Worm (Caenorhabditis elegans): ENCODE results near the gene nhr-125.

Gene nhr-125

DNA sequence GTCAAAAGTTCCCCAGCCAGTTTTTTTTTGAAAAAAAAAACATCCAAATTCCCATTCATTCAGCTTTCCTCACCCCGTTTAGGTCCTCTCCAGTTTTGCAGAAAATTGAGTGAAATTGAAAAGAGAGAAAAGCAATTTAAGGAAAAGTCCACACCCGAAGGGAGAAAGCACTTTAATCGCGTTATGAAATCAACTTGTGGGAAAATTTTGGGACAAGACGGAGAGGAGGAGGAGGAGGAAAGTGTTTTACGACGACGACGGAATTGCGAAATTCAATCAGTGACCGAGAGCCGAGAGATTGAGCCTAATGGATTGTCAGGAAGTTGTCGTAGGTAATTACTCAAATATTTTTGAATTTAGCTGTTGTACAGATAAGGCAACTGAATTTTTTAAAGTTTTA is 32.1 kb upstream of the nhr-125 start:
- TF ChIP-seq nhr-12 (tag; optimal IDR thresholded peaks at IDR 0.05) (no peak), nhr-23 (tag; optimal IDR thresholded peaks at IDR 0.05) (no peak)

DNA sequence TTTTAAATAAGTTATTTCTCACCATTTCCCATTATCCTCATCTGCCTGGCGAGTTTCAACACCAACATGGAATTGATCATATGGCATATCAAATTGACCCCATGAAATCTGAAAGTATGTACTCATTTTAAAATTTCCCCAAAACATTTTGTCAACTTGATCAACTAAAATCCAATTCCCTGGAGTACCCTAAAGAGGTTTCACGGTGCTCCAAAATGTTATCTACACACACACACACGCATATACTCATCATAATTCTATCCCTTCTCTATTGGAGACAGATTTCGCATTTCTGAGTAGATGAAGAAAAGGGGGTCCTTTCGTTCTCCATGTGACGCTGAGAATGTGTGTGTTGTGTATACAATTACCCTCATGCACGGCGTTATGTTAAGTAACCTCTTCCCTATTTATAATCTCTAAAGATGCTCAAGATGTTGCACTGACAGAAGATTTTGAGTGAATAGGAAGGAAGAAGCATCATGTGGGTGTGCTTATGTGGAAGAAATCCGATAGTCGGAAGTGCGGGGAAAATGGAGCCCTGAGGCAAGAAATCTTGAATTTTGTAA is 30.8 kb upstream of the nhr-125 start:
- TF ChIP-seq nhr-12 (tag; optimal IDR thresholded peaks at IDR 0.05) (no peak), lin-15B (tag; optimal IDR thresholded peaks at IDR 0.05) (no peak), mdl-1 (tag; optimal IDR thresholded peaks at IDR 0.05) (no peak), fkh-2 (tag; optimal IDR thresholded peaks at IDR 0.05) (no peak), ama-1 (optimal IDR thresholded peaks at IDR 0.05) (no peak), egl-27 (tag; optimal IDR thresholded peaks at IDR 0.05) (no peak), nhr-28 (tag; optimal IDR thresholded peaks at IDR 0.05) (no peak), mml-1 (tag; optimal IDR thresholded peaks at IDR 0.05) (no peak), ceh-9 (tag; optimal IDR thresholded peaks at IDR 0.05) (no peak), nhr-67 (tag; optimal IDR thresholded peaks at IDR 0.05) (no peak), nhr-237 (tag; optimal IDR thresholded peaks at IDR 0.05) (no peak), snpc-4 (tag; optimal IDR thresholded peaks at IDR 0.05) (no peak), nfya-1 (tag; optimal IDR thresholded peaks at IDR 0.05; ENCODE audit: insufficient read depth) (no peak), fos-1 (tag; optimal IDR thresholded peaks at IDR 0.05) (no peak), nhr-25 (tag; optimal IDR thresholded peaks at IDR 0.05) (no peak), elt-1 (tag; optimal IDR thresholded peaks at IDR 0.05) (no peak), daf-12 (tag; optimal IDR thresholded peaks at IDR 0.05) (no peak), nhr-11 (tag; optimal IDR thresholded peaks at IDR 0.05) (no peak), aly-2 (tag; optimal IDR thresholded peaks at IDR 0.05) (no peak), tbx-2 (tag; optimal IDR thresholded peaks at IDR 0.05) (no peak)

DNA sequence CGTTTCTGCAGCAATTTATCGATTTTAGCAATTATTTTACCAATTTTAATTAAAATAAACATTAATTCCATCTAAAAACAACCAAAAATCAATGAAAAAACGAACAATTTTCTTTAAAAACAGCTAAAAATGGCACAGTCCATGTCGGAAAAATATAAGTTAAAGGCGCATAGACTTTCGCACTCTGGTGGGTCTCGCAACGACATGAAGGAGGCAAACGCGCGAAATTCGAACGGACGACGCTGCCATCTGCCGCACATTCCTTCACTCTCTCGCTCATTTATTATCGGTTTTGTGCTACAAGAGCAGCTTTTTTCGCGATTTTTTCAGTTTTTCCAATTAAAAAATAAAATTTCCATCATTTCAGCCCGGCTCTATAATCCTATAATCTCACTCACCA is 21.5 kb upstream of the nhr-125 start, which contains the start of gene mcm-7:
TSS of gene mcm-7 (plus strand) at position 368 of the 400 bp plus-strand sequence.
- TF ChIP-seq nhr-12 (tag; optimal IDR thresholded peaks at IDR 0.05) (no peak), daf-12 (tag; optimal IDR thresholded peaks at IDR 0.05) (no peak), nhr-23 (tag; optimal IDR thresholded peaks at IDR 0.05) (peak; percentile 42), fkh-2 (tag; optimal IDR thresholded peaks at IDR 0.05) (no peak), unc-39 (tag; optimal IDR thresholded peaks at IDR 0.05) (no peak), pha-4 (tag; optimal IDR thresholded peaks at IDR 0.05) (no peak), nhr-25 (tag; optimal IDR thresholded peaks at IDR 0.05) (peak; percentile 68), ztf-11 (tag; optimal IDR thresholded peaks at IDR 0.05) (no peak), ztf-4 (tag; optimal IDR thresholded peaks at IDR 0.05) (no peak), pqm-1 (tag; optimal IDR thresholded peaks at IDR 0.05) (peak; percentile 21), ceh-82 (tag; optimal IDR thresholded peaks at IDR 0.05) (no peak), nhr-77 (tag; optimal IDR thresholded peaks at IDR 0.05) (no peak), R02D3.7 (tag; optimal IDR thresholded peaks at IDR 0.05) (no peak), mdl-1 (tag; optimal IDR thresholded peaks at IDR 0.05) (no peak), lsy-12 (tag; optimal IDR thresholded peaks at IDR 0.05) (no peak), zag-1 (tag; optimal IDR thresholded peaks at IDR 0.05) (no peak), tbx-2 (tag; optimal IDR thresholded peaks at IDR 0.05) (no peak), nhr-76 (tag; optimal IDR thresholded peaks at IDR 0.05) (no peak), egl-27 (tag; optimal IDR thresholded peaks at IDR 0.05) (no peak), elt-3 (tag; optimal IDR thresholded peaks at IDR 0.05) (no peak), jun-1 (tag; optimal IDR thresholded peaks at IDR 0.05) (no peak), mml-1 (tag; optimal IDR thresholded peaks at IDR 0.05) (no peak), nhr-11 (tag; optimal IDR thresholded peaks at IDR 0.05) (no peak), aly-2 (tag; optimal IDR thresholded peaks at IDR 0.05) (no peak), nhr-237 (tag; optimal IDR thresholded peaks at IDR 0.05) (no peak), sea-2 (GFP tag; optimal IDR thresholded peaks at IDR 0.05) (no peak), elt-2 (tag; optimal IDR thresholded peaks at IDR 0.05) (peak; percentile 35), hmg-11 (tag; optimal IDR thresholded peaks at IDR 0.05) (peak; percentile 74), ama-1 (optimal IDR thresholded peaks at IDR 0.05) (peak; percentile 32), fos-1 (tag; optimal IDR thresholded peaks at IDR 0.05) (no peak), ceh-9 (tag; optimal IDR thresholded peaks at IDR 0.05) (no peak), egl-5 (tag; optimal IDR thresholded peaks at IDR 0.05) (no peak), unc-62 (GFP tag; optimal IDR thresholded peaks at IDR 0.05) (no peak), ceh-16 (tag; optimal IDR thresholded peaks at IDR 0.05) (no peak), nhr-43 (tag; optimal IDR thresholded peaks at IDR 0.05; ENCODE audit: poor library complexity, severe bottlenecking) (no peak), elt-1 (tag; optimal IDR thresholded peaks at IDR 0.05) (no peak), ZK546.5 (tag; optimal IDR thresholded peaks at IDR 0.05) (no peak), eor-1 (tag; optimal IDR thresholded peaks at IDR 0.05) (no peak), nhr-67 (tag; optimal IDR thresholded peaks at IDR 0.05) (no peak), ceh-28 (tag; optimal IDR thresholded peaks at IDR 0.05) (no peak), nfya-1 (tag; optimal IDR thresholded peaks at IDR 0.05; ENCODE audit: insufficient read depth) (peak; percentile 78), snpc-4 (tag; optimal IDR thresholded peaks at IDR 0.05) (peak; percentile 1), skn-1 (tag; optimal IDR thresholded peaks at IDR 0.05) (no peak), lin-39 (tag; optimal IDR thresholded peaks at IDR 0.05) (peak; percentile 27), nhr-28 (tag; optimal IDR thresholded peaks at IDR 0.05) (no peak), fkh-10 (GFP tag; optimal IDR thresholded peaks at IDR 0.05) (no peak), lin-15B (tag; optimal IDR thresholded peaks at IDR 0.05) (peak; percentile 75)
